Comparison of ENCODE assay signal across 1 fruit fly cellular context in the genomic region with DNA sequence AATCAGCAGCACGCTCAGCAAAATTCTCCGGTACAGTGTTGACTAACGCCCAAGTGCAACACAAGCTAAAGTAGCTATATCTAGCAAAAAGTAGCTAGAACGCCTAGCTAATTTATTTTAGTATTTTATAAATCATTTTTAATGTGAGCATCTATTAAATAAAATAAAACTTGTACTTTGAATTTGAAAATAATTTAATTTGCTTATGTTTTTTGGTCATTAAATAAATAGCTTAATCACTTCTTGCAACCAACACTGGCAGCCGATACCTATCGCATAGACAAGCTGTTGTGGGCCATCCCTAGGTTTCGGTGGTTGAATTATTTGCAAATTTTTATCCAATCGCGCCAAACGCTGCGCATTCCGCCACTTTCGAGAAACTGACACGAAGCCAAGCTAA.
A peak's percentile ranks its signal among the peaks of the same experiment; 100 is the strongest.
TF ChIP-seq lines count a peak whose summit lies in the region.

Gene Polr2J, minus strand, starts transcription at position 49 of the 400 bp plus-strand sequence.
Gene CG15141, plus strand, starts transcription at position 284 of the 400 bp plus-strand sequence.

TF ChIP-seq in whole organism, embryonic, 481 proteins besides CTCF, POLR2A, EP300 and RAD21 (continued from another document and continues in another):
- TF ChIP-seq CG2889 (GFP tag; IDR thresholded peaks at IDR 0.05; lab: Robert Waterston, UW) (peak; percentile 63; the same call in 2 of the 3 replicates), luna (GFP tag; optimal IDR thresholded peaks at IDR 0.05; lab: Kevin White, UChicago) (no peak), unc-4 (GFP tag; IDR thresholded peaks at IDR 0.05; lab: Robert Waterston, UW; ENCODE audit: partially characterized antibody) (peak; percentile 89), sqz (GFP tag; optimal IDR thresholded peaks at IDR 0.05; lab: Kevin White, UChicago) (no peak), Dll (GFP tag; IDR thresholded peaks at IDR 0.05; lab: Robert Waterston, UW; ENCODE audit: partially characterized antibody) (peak; percentile 96), chn (GFP tag; optimal IDR thresholded peaks at IDR 0.05; lab: Kevin White, UChicago) (peak; percentile 75), CG7928 (GFP tag; optimal IDR thresholded peaks at IDR 0.05; lab: Kevin White, UChicago) (peak; percentile 68), CG12236 (GFP tag; optimal IDR thresholded peaks at IDR 0.05; lab: Kevin White, UChicago) (no peak), dm (GFP tag; optimal IDR thresholded peaks at IDR 0.05; lab: Kevin White, UChicago) (peak; percentile 69), CG6689 (GFP tag; IDR thresholded peaks at IDR 0.05; lab: Robert Waterston, UW) (peak; percentile 86), so (GFP tag; IDR thresholded peaks at IDR 0.05; lab: Robert Waterston, UW) (no peak; the same call in 2 of the 3 replicates), CG5953 (GFP tag; IDR thresholded peaks at IDR 0.05; lab: Robert Waterston, UW) (no peak), CG31365 (tag; optimal IDR thresholded peaks at IDR 0.05; lab: Kevin White, UChicago) (no peak), Ravus (GFP tag; IDR thresholded peaks at IDR 0.05; lab: Robert Waterston, UW) (peak; percentile 65), tll (GFP tag; optimal IDR thresholded peaks at IDR 0.05; lab: Kevin White, UChicago) (peak in 1 of 2 experiments; percentile 44), CG10147 (GFP tag; optimal IDR thresholded peaks at IDR 0.05; lab: Kevin White, UChicago) (no peak), yki (optimal IDR thresholded peaks at IDR 0.05; lab: Kevin White, UChicago) (no peak), CG32767 (GFP tag; IDR thresholded peaks at IDR 0.05; lab: Robert Waterston, UW) (no peak; the same call in 1 of the 2 replicates), CG10209 (GFP tag; optimal IDR thresholded peaks at IDR 0.05; lab: Kevin White, UChicago) (peak; percentile 87), Side (GFP tag; optimal IDR thresholded peaks at IDR 0.05; lab: Kevin White, UChicago) (no peak), org-1 (GFP tag; optimal IDR thresholded peaks at IDR 0.05; lab: Kevin White, UChicago) (peak; percentile 19), CG6654 (GFP tag; optimal IDR thresholded peaks at IDR 0.05; lab: Kevin White, UChicago) (peak; percentile 58), dysf (GFP tag; IDR thresholded peaks at IDR 0.05; lab: Robert Waterston, UW) (peak; percentile 90), Kr (GFP tag; optimal IDR thresholded peaks at IDR 0.05; lab: Kevin White, UChicago) (no peak), CoRest (tag; optimal IDR thresholded peaks at IDR 0.05; lab: Kevin White, UChicago) (peak; percentile 92), emc (GFP tag; optimal IDR thresholded peaks at IDR 0.05; lab: Kevin White, UChicago) (peak; percentile 29), CG34422 (GFP tag; IDR thresholded peaks at IDR 0.05; lab: Robert Waterston, UW) (peak; percentile 82; the same call in 2 of the 3 replicates), ash1 (GFP tag; optimal IDR thresholded peaks at IDR 0.05; lab: Kevin White, UChicago) (no peak), NC2α (GFP tag; optimal IDR thresholded peaks at IDR 0.05; lab: Kevin White, UChicago) (peak; percentile 5), CG17328 (GFP tag; IDR thresholded peaks at IDR 0.05; lab: Robert Waterston, UW) (peak; percentile 75), CG3995 (GFP tag; optimal IDR thresholded peaks at IDR 0.05; lab: Kevin White, UChicago) (peak; percentile 56), CG18764 (GFP tag; optimal IDR thresholded peaks at IDR 0.05; lab: Kevin White, UChicago) (peak; percentile 78), Ets97D (GFP tag; optimal IDR thresholded peaks at IDR 0.05; lab: Kevin White, UChicago) (peak; percentile 69), dmrt99B (tag; optimal IDR thresholded peaks at IDR 0.05; lab: Kevin White, UChicago) (no peak), CG11696 (GFP tag; IDR thresholded peaks at IDR 0.05; lab: Robert Waterston, UW) (no peak), CHES-1-like (GFP tag; optimal IDR thresholded peaks at IDR 0.05; lab: Kevin White, UChicago) (peak; percentile 76), Elba2 (GFP tag; optimal IDR thresholded peaks at IDR 0.05; lab: Kevin White, UChicago) (peak; percentile 66), CG3163 (GFP tag; optimal IDR thresholded peaks at IDR 0.05; lab: Kevin White, UChicago) (peak; percentile 38), amos (GFP tag; IDR thresholded peaks at IDR 0.05; lab: Robert Waterston, UW; ENCODE audit: partially characterized antibody) (peak; percentile 84), crc (GFP tag; optimal IDR thresholded peaks at IDR 0.05; lab: Kevin White, UChicago) (no peak), Antp (GFP tag; optimal IDR thresholded peaks at IDR 0.05; lab: Kevin White, UChicago) (peak; percentile 54), CG1603 (tag; optimal IDR thresholded peaks at IDR 0.05; lab: Kevin White, UChicago) (peak; percentile 59), Dip3 (GFP tag; optimal IDR thresholded peaks at IDR 0.05; lab: Kevin White, UChicago) (peak; percentile 82), croc (GFP tag; conservative IDR thresholded peaks at IDR 0.05; lab: Robert Waterston, UW) (peak; percentile 75), CG8290 (GFP tag; optimal IDR thresholded peaks at IDR 0.05; lab: Kevin White, UChicago) (peak; percentile 78), CG8290 (tag; optimal IDR thresholded peaks at IDR 0.05; lab: Kevin White, UChicago) (peak in 1 of 2 experiments; percentile 12), Med (GFP tag; lab: Kevin White, UChicago) (peak; percentile 97), Sry-β (GFP tag; optimal IDR thresholded peaks at IDR 0.05; lab: Kevin White, UChicago) (peak; percentile 93), CG4617 (GFP tag; optimal IDR thresholded peaks at IDR 0.05; lab: Kevin White, UChicago; ENCODE audit: borderline replicate concordance) (peak; percentile 89), Sox102F (GFP tag; optimal IDR thresholded peaks at IDR 0.05; lab: Kevin White, UChicago) (peak; percentile 90), nmo (GFP tag; optimal IDR thresholded peaks at IDR 0.05; lab: Kevin White, UChicago) (peak; percentile 96), CG33557 (GFP tag; optimal IDR thresholded peaks at IDR 0.05; lab: Kevin White, UChicago) (no peak), lbe (GFP tag; optimal IDR thresholded peaks at IDR 0.05; lab: Kevin White, UChicago) (peak; percentile 76), BEAF-32 (GFP tag; optimal IDR thresholded peaks at IDR 0.05; lab: Kevin White, UChicago) (peak; percentile 95), onecut (GFP tag; IDR thresholded peaks at IDR 0.05; lab: Robert Waterston, UW) (peak; percentile 48; the same call in 1 of the 2 replicates), gt (GFP tag; IDR thresholded peaks at IDR 0.05; lab: Robert Waterston, UW) (peak; percentile 67; the same call in 1 of the 2 replicates), zen2 (GFP tag; IDR thresholded peaks at IDR 0.05; lab: Robert Waterston, UW; ENCODE audit: partially characterized antibody) (no peak; the same call in 2 of the 3 replicates), CG15073 (GFP tag; optimal IDR thresholded peaks at IDR 0.05; lab: Kevin White, UChicago) (peak; percentile 10), bowl (GFP tag; IDR thresholded peaks at IDR 0.05; lab: Robert Waterston, UW) (0 out of 2 replicates have a peak, but pooled peaks have one; percentile 17), Fer1 (GFP tag; optimal IDR thresholded peaks at IDR 0.05; lab: Kevin White, UChicago) (no peak), ttk (GFP tag; IDR thresholded peaks at IDR 0.05; lab: Robert Waterston, UW) (peak; percentile 88), prd (optimal IDR thresholded peaks at IDR 0.05; lab: Kevin White, UChicago) (no peak), prd (GFP tag; IDR thresholded peaks at IDR 0.05; lab: Robert Waterston, UW) (peak; percentile 95), CG13123 (GFP tag; optimal IDR thresholded peaks at IDR 0.05; lab: Kevin White, UChicago) (peak; percentile 69), ERR (GFP tag; optimal IDR thresholded peaks at IDR 0.05; lab: Kevin White, UChicago) (no peak), D19A (tag; optimal IDR thresholded peaks at IDR 0.05; lab: Kevin White, UChicago) (no peak), klu (GFP tag; IDR thresholded peaks at IDR 0.05; lab: Robert Waterston, UW) (peak; percentile 88), CG4854 (GFP tag; optimal IDR thresholded peaks at IDR 0.05; lab: Kevin White, UChicago) (peak; percentile 69), CG5180 (GFP tag; optimal IDR thresholded peaks at IDR 0.05; lab: Kevin White, UChicago) (no peak), CG4424 (GFP tag; optimal IDR thresholded peaks at IDR 0.05; lab: Kevin White, UChicago) (peak; percentile 84), hth (optimal IDR thresholded peaks at IDR 0.05; lab: Kevin White, UChicago) (no peak), CG8388 (GFP tag; optimal IDR thresholded peaks at IDR 0.05; lab: Kevin White, UChicago) (peak; percentile 77), hb (GFP tag; IDR thresholded peaks at IDR 0.05; lab: Robert Waterston, UW; ENCODE audit: partially characterized antibody) (peak; percentile 69; the same call in 2 of the 3 replicates), CG4820 (GFP tag; optimal IDR thresholded peaks at IDR 0.05; lab: Kevin White, UChicago) (peak; percentile 83), kah (GFP tag; optimal IDR thresholded peaks at IDR 0.05; lab: Kevin White, UChicago) (peak; percentile 25), CG1529 (GFP tag; optimal IDR thresholded peaks at IDR 0.05; lab: Kevin White, UChicago) (peak; percentile 63), H15 (GFP tag; IDR thresholded peaks at IDR 0.05; lab: Robert Waterston, UW) (peak; percentile 88), Fer2 (tag; optimal IDR thresholded peaks at IDR 0.05; lab: Kevin White, UChicago) (peak; percentile 66), vfl (GFP tag; optimal IDR thresholded peaks at IDR 0.05; lab: Kevin White, UChicago) (peak; percentile 66), CG8924 (tag; optimal IDR thresholded peaks at IDR 0.05; lab: Kevin White, UChicago) (peak; percentile 90), gsb (GFP tag; IDR thresholded peaks at IDR 0.05; lab: Robert Waterston, UW) (no peak), ind (GFP tag; optimal IDR thresholded peaks at IDR 0.05; lab: Kevin White, UChicago) (peak; percentile 87), oc (tag; optimal IDR thresholded peaks at IDR 0.05; lab: Kevin White, UChicago) (no peak), Xbp1 (GFP tag; optimal IDR thresholded peaks at IDR 0.05; lab: Kevin White, UChicago) (peak; percentile 92), sima (GFP tag; optimal IDR thresholded peaks at IDR 0.05; lab: Kevin White, UChicago) (no peak), jing (GFP tag; optimal IDR thresholded peaks at IDR 0.05; lab: Kevin White, UChicago) (peak; percentile 49), CG9437 (GFP tag; optimal IDR thresholded peaks at IDR 0.05; lab: Kevin White, UChicago) (peak; percentile 62), Hr39 (optimal IDR thresholded peaks at IDR 0.05; lab: Kevin White, UChicago) (no peak), CG16813 (GFP tag; IDR thresholded peaks at IDR 0.05; lab: Robert Waterston, UW; ENCODE audit: partially characterized antibody) (peak; percentile 95), Max (GFP tag; optimal IDR thresholded peaks at IDR 0.05; lab: Kevin White, UChicago) (peak; percentile 88), Nf-YB (GFP tag; optimal IDR thresholded peaks at IDR 0.05; lab: Kevin White, UChicago) (peak; percentile 70), gem (tag; optimal IDR thresholded peaks at IDR 0.05; lab: Kevin White, UChicago) (peak; percentile 94), CG10654 (GFP tag; optimal IDR thresholded peaks at IDR 0.05; lab: Kevin White, UChicago) (peak; percentile 83), nerfin-2 (GFP tag; IDR thresholded peaks at IDR 0.05; lab: Robert Waterston, UW; ENCODE audit: partially characterized antibody) (peak; percentile 63), CG4360 (GFP tag; IDR thresholded peaks at IDR 0.05; lab: Robert Waterston, UW) (no peak), al (GFP tag; IDR thresholded peaks at IDR 0.05; lab: Robert Waterston, UW) (peak; percentile 87), CG14667 (GFP tag; IDR thresholded peaks at IDR 0.05; lab: Robert Waterston, UW) (peak; percentile 80), Oaz (GFP tag; IDR thresholded peaks at IDR 0.05; lab: Robert Waterston, UW) (peak; percentile 56; the same call in 1 of the 2 replicates), slp2 (GFP tag; optimal IDR thresholded peaks at IDR 0.05; lab: Kevin White, UChicago) (peak; percentile 41), CG6272 (GFP tag; IDR thresholded peaks at IDR 0.05; lab: Robert Waterston, UW) (peak; percentile 93), shn (GFP tag; optimal IDR thresholded peaks at IDR 0.05; lab: Kevin White, UChicago) (peak; percentile 73), Rfx (GFP tag; IDR thresholded peaks at IDR 0.05; lab: Robert Waterston, UW) (peak; percentile 91), sc (optimal IDR thresholded peaks at IDR 0.05; lab: Kevin White, UChicago) (no peak), sc (GFP tag; optimal IDR thresholded peaks at IDR 0.05; lab: Kevin White, UChicago) (peak; percentile 56), fru (optimal IDR thresholded peaks at IDR 0.05; lab: Kevin White, UChicago) (no peak), CG6254 (GFP tag; optimal IDR thresholded peaks at IDR 0.05; lab: Kevin White, UChicago) (peak; percentile 14), CG31388 (GFP tag; optimal IDR thresholded peaks at IDR 0.05; lab: Kevin White, UChicago) (peak; percentile 52), peb (GFP tag; IDR thresholded peaks at IDR 0.05; lab: Robert Waterston, UW) (peak; percentile 80), CG17568 (GFP tag; optimal IDR thresholded peaks at IDR 0.05; lab: Kevin White, UChicago) (no peak), CG16815 (GFP tag; optimal IDR thresholded peaks at IDR 0.05; lab: Kevin White, UChicago) (peak; percentile 87), NFAT (GFP tag; IDR thresholded peaks at IDR 0.05; lab: Robert Waterston, UW) (peak; percentile 84), CG3838 (GFP tag; optimal IDR thresholded peaks at IDR 0.05; lab: Kevin White, UChicago) (peak; percentile 68), Xrp1 (GFP tag; IDR thresholded peaks at IDR 0.05; lab: Robert Waterston, UW) (peak; percentile 88), pb (GFP tag; optimal IDR thresholded peaks at IDR 0.05; lab: Kevin White, UChicago) (peak; percentile 11), NC2β (GFP tag; optimal IDR thresholded peaks at IDR 0.05; lab: Kevin White, UChicago) (peak; percentile 54), Atf3 (GFP tag; optimal IDR thresholded peaks at IDR 0.05; lab: Kevin White, UChicago) (peak; percentile 62), CG33213 (GFP tag; optimal IDR thresholded peaks at IDR 0.05; lab: Kevin White, UChicago) (peak; percentile 52), az2 (GFP tag; optimal IDR thresholded peaks at IDR 0.05; lab: Kevin White, UChicago) (peak; percentile 79), CG17385 (GFP tag; optimal IDR thresholded peaks at IDR 0.05; lab: Kevin White, UChicago) (peak; percentile 70), aop (GFP tag; IDR thresholded peaks at IDR 0.05; lab: Robert Waterston, UW) (no peak; the same call in 1 of the 2 replicates), crp (GFP tag; optimal IDR thresholded peaks at IDR 0.05; lab: Kevin White, UChicago) (peak in 1 of 2 experiments; percentile 81), pnt (GFP tag; optimal IDR thresholded peaks at IDR 0.05; lab: Kevin White, UChicago) (peak; percentile 51), lola (GFP tag; optimal IDR thresholded peaks at IDR 0.05; lab: Kevin White, UChicago) (peak in 1 of 3 experiments; percentile 88), CG2116 (GFP tag; optimal IDR thresholded peaks at IDR 0.05; lab: Kevin White, UChicago) (peak; percentile 71)
